Fruit fly (Drosophila melanogaster) whole organism, wandering third instar larva: ENCODE measurements around the gene CG43740.

Experiments
- Dif ChIP-seq: fragments of 200-275, 200-300 bp; sonication (Bioruptor generic); optimal IDR thresholded peaks from 2 replicates; lab custom pipeline; 2018; ENCODE audit warnings: missing biosample characterization, missing genetic modification characterization; ENCODE audit not compliant: partially characterized antibody
- Rel ChIP-seq, 2 experiments: fragments of 200-800 bp; sonication (Bioruptor generic) in 1 of 2; optimal IDR thresholded peaks; 2 replicates in 1 of 2; 3 replicates in 1 of 2; lab custom pipeline; 2016 to 2019; ENCODE audit warnings: mild to moderate bottlenecking in 2 of 2, missing biosample characterization in 2 of 2, missing genetic modification characterization in 2 of 2, moderate library complexity in 1 of 2
- dmrt93B ChIP-seq: fragments of 200-800 bp; sonication (Bioruptor generic); optimal IDR thresholded peaks from 2 replicates; lab custom pipeline; 2018; ENCODE audit warnings: missing biosample characterization, mild to moderate bottlenecking, missing genetic modification characterization
- dsf ChIP-seq: sonication (Bioruptor generic); optimal IDR thresholded peaks from 2 replicates; lab custom pipeline; 2016; ENCODE audit warnings: missing biosample characterization, missing genetic modification characterization, borderline replicate concordance
- ey ChIP-seq: fragments of 200-800 bp; sonication (Bioruptor generic); optimal IDR thresholded peaks from 2 replicates; lab custom pipeline; 2016; ENCODE audit warnings: missing biosample characterization, missing genetic modification characterization
- fru ChIP-seq: fragments of 200-800 bp; sonication (Bioruptor generic); optimal IDR thresholded peaks from 3 replicates; lab custom pipeline; 2016; ENCODE audit warnings: missing biosample characterization, mild to moderate bottlenecking, missing genetic modification characterization

DNA sequence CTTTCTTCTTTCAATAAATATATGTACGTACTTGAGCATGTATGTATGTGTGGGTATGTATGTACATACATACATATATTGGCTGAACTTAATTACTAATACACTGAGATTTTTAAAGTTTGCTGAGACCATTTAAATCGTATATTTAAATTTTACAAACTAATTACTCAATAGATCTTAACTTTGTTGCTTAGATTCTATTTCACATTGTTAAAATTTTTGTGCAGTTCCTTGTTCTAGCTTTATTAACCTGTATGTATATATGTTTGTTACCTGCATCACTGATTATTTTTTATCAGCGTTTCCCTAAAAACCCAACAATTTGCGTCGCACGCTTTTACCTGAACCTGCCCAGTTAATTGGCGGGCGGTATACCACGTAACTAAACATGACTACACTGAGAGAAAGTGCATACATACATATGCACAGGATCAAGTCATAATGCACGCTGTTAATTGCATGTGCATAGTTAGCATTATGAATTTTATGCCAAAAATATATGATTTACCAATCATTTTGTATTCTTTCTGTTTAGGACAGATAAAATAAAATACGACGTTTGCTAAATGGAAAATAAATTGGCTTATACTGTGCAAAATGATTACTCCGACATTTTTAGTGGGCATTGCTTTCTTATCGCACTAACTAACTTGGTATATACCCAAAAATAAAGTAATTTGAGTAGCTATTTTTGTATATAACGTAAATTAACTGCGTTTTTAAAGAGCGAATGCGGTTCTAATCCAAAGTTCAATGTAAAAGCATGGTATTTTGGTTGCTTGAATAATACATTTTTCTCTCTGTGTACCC lies 29.3 kb downstream of the CG43740 start:
- TF ChIP-seq Rel (GFP tag; optimal IDR thresholded peaks at IDR 0.05; lab: Kevin White, UChicago), result no peak
- TF ChIP-seq Rel (tag; optimal IDR thresholded peaks at IDR 0.05; lab: Kevin White, UChicago), result no peak
- no peak for TF ChIP-seq Dif (GFP tag; lab: Kevin White, UChicago)
- peak; percentile 26 for TF ChIP-seq dmrt93B (GFP tag; lab: Kevin White, UChicago)
- TF ChIP-seq fru, result peak; percentile 74
- peak; percentile 46 for TF ChIP-seq ey
- no peak for TF ChIP-seq dsf (GFP tag; lab: Kevin White, UChicago)
